Worm (Caenorhabditis elegans) whole organism, L1 larva: ENCODE results near the gene Y54G2A.12.
A peak's percentile ranks its signal among the peaks of the same experiment; 100 is the strongest.

Experiments
- aha-1 ChIP-seq: fragments of 150-350 bp; optimal IDR thresholded peaks from 2 replicates; lab custom pipeline; 2014; ENCODE audit warnings: missing biosample characterization, missing genetic modification characterization
- aly-2 ChIP-seq: fragments of 150-350 bp; optimal IDR thresholded peaks from 2 replicates; lab custom pipeline; 2014; ENCODE audit warnings: missing biosample characterization, missing genetic modification characterization
- egl-27 ChIP-seq, 2 experiments: fragments of 150-350 bp in 1 of 2; sonication (generic microtip); optimal IDR thresholded peaks; 3 replicates each; lab custom pipeline; 2017 to 2018; ENCODE audit warnings: missing biosample characterization in 2 of 2, missing genetic modification characterization in 2 of 2, missing genetic modification reagents in 2 of 2
- lin-13 ChIP-seq: fragments of 150-350 bp; optimal IDR thresholded peaks from 2 replicates; lab custom pipeline; 2014; ENCODE audit warnings: missing biosample characterization, missing genetic modification reagents, missing genetic modification characterization
- lin-39 ChIP-seq: fragments of 150-350 bp; optimal IDR thresholded peaks from 2 replicates; lab custom pipeline; 2014; ENCODE audit warnings: missing biosample characterization, missing genetic modification reagents, missing genetic modification characterization
- lsy-2 ChIP-seq, 2 experiments: fragments of 150-350 bp; optimal IDR thresholded peaks; 2 replicates each; lab custom pipeline; 2014; ENCODE audit warnings: missing biosample characterization in 2 of 2, missing genetic modification characterization in 2 of 2
- mep-1 ChIP-seq: fragments of 150-350 bp; optimal IDR thresholded peaks from 2 replicates; lab custom pipeline; 2014; ENCODE audit warnings: missing biosample characterization, missing genetic modification characterization
- unc-62 ChIP-seq: fragments of 150-350 bp; optimal IDR thresholded peaks from 2 replicates; lab custom pipeline; 2014; ENCODE audit warnings: missing biosample characterization, missing genetic modification reagents, missing genetic modification characterization

DNA sequence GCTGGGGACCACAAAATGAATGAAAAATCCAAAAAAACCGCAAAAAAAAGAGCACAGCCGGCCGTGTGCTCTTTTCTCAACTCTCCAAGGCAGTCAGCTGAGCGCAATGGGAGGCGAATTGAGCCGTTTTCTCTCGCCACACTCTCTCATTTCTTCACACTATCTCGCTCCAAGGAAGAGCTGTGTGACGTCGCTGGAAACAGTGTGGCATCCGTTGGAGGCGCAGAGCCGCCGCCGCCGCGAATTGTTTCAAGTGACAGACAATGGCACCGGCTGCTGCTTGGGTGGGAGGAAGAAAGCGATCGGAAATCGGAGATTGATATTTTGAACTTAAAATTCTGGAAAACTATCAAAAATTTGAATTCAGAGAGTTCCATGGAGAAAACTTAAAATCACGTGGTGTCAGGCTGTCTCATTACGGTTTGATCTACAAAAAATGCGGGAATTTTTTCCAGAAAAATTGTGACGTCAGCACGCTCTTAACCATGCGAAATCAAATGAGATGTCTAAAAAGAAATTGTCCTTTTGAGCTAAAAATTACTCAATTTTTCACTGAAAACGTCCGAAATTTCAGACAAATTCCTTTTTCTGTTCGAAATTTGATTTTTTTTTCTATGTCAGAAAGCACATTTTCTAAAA, 6.5 kb downstream of the Y54G2A.12 start:
- no peak for TF ChIP-seq egl-27 (tag; optimal IDR thresholded peaks at IDR 0.05; lab: Kevin White, UChicago)
- peak; percentile 43 to 52 for TF ChIP-seq lsy-2 (tag; optimal IDR thresholded peaks at IDR 0.05; lab: Kevin White, UChicago)
- no peak for TF ChIP-seq aly-2 (tag; lab: Kevin White, UChicago)
- TF ChIP-seq unc-62 (GFP tag; lab: Kevin White, UChicago): no peak
- TF ChIP-seq mep-1: peak; percentile 36
- TF ChIP-seq lin-13: no peak
- TF ChIP-seq lin-39: peak; percentile 9
- no peak for TF ChIP-seq aha-1 (tag; lab: Kevin White, UChicago)
